Fruit fly (Drosophila melanogaster): Measurements from ENCODE around the gene Ppat-Dpck.

- TF ChIP-seq psq (optimal IDR thresholded peaks at IDR 0.05) (no peak), pan (optimal IDR thresholded peaks at IDR 0.05) (no peak), usp (GFP tag; optimal IDR thresholded peaks at IDR 0.05) (no peak), EcR (GFP tag; optimal IDR thresholded peaks at IDR 0.05) (no peak), CG8478 (optimal IDR thresholded peaks at IDR 0.05) (peak; percentile 97), Dll (optimal IDR thresholded peaks at IDR 0.05) (no peak)
These were observed 2.3 kb upstream of the Ppat-Dpck start for dm6 chr3L:5770817-5771425.
